Worm (Caenorhabditis elegans): ENCODE data around the gene C23G10.1.

ce11 chrIII:6198378-6199234 is 10.5 kb upstream of the C23G10.1 start, which contains the start of the genes C23G10.7 and rpn-2:
- TF ChIP-seq ztf-7 (tag; optimal IDR thresholded peaks at IDR 0.05), result peak; percentile 41
- TF ChIP-seq daf-19 (GFP tag; conservative IDR thresholded peaks at IDR 0.05), result no peak
- no peak for TF ChIP-seq nhr-41 (GFP tag; IDR thresholded peaks at IDR 0.05)
- TF ChIP-seq ama-1 (optimal IDR thresholded peaks at IDR 0.05), result no peak
- no peak for TF ChIP-seq F10B5.3 (tag; optimal IDR thresholded peaks at IDR 0.05)
- no peak for TF ChIP-seq mdl-1 (tag; optimal IDR thresholded peaks at IDR 0.05)
- no peak for TF ChIP-seq snpc-1.2 (GFP tag; IDR thresholded peaks at IDR 0.05)
- TF ChIP-seq unc-62 (GFP tag; optimal IDR thresholded peaks at IDR 0.05 in 1 of 2), result no peak
- no peak for TF ChIP-seq unc-62 (tag; optimal IDR thresholded peaks at IDR 0.05)
- no peak for TF ChIP-seq zag-1 (tag; optimal IDR thresholded peaks at IDR 0.05)

Data from whole organism, L4 larva.